Fruit fly (Drosophila melanogaster) whole organism, pupa: ENCODE data around the gene Meltrin.

Experiments
- CG10348 ChIP-seq: fragments of 200-800 bp; sonication (Bioruptor generic); IDR thresholded peaks from 2 replicates; pipeline ENCODE4 v1.3.6; 2022; ENCODE audit warnings: missing biosample characterization, missing genetic modification characterization
- CG13204 ChIP-seq: fragments of 200-800 bp; sonication (Bioruptor generic); optimal IDR thresholded peaks from 2 replicates; lab custom pipeline; 2018; ENCODE audit warnings: missing biosample characterization, mild to moderate bottlenecking, missing genetic modification characterization, moderate library complexity
- CG15710 ChIP-seq: fragments of 200-800 bp; sonication (Bioruptor generic); optimal IDR thresholded peaks from 2 replicates; lab custom pipeline; 2018; ENCODE audit warnings: missing biosample characterization, mild to moderate bottlenecking, missing genetic modification characterization, moderate library complexity
- CG17806 ChIP-seq: fragments of 200-800 bp; sonication (Bioruptor generic); optimal IDR thresholded peaks from 2 replicates; lab custom pipeline; 2018; ENCODE audit warnings: missing biosample characterization, mild to moderate bottlenecking, missing genetic modification characterization, moderate library complexity
- CG4496 ChIP-seq: fragments of 200-800 bp; sonication (Bioruptor generic); IDR thresholded peaks from 3 replicates; pipeline ENCODE4 v1.3.6; 2022; ENCODE audit warnings: missing biosample characterization, missing genetic modification characterization
- CG8159 ChIP-seq: fragments of 200-800 bp; sonication (Bioruptor generic); optimal IDR thresholded peaks from 3 replicates; lab custom pipeline; 2018; ENCODE audit warnings: missing biosample characterization, mild to moderate bottlenecking, missing genetic modification characterization, moderate library complexity
- CG8301 ChIP-seq: fragments of 200-800 bp; sonication (Bioruptor generic); optimal IDR thresholded peaks from 2 replicates; lab custom pipeline; 2018; ENCODE audit warnings: missing biosample characterization, mild to moderate bottlenecking, missing genetic modification characterization
- CG9948 ChIP-seq: fragments of 200-800 bp; sonication (Bioruptor generic); optimal IDR thresholded peaks from 2 replicates; lab custom pipeline; 2018; ENCODE audit warnings: missing biosample characterization, mild to moderate bottlenecking, missing genetic modification characterization, moderate library complexity
- EcR ChIP-seq: fragments of 200-800 bp; sonication (Bioruptor generic); optimal IDR thresholded peaks from 3 replicates; lab custom pipeline; 2019; ENCODE audit warnings: missing biosample characterization, missing genetic modification characterization, mild to moderate bottlenecking, moderate library complexity, missing genetic modification reagents
- Pif1A ChIP-seq: fragments of 200-800 bp; sonication (Bioruptor generic); optimal IDR thresholded peaks from 3 replicates; lab custom pipeline; 2016; ENCODE audit warnings: missing biosample characterization, missing genetic modification characterization
- gl ChIP-seq: fragments of 200-800 bp; sonication (Bioruptor generic); optimal IDR thresholded peaks from 2 replicates; lab custom pipeline; 2018; ENCODE audit warnings: missing biosample characterization, mild to moderate bottlenecking, missing genetic modification characterization
- rn ChIP-seq: fragments of 200-800 bp; sonication (Bioruptor generic); IDR thresholded peaks from 2 replicates; pipeline ENCODE4 v1.3.6; 2022; ENCODE audit warnings: missing biosample characterization, missing genetic modification characterization

DNA sequence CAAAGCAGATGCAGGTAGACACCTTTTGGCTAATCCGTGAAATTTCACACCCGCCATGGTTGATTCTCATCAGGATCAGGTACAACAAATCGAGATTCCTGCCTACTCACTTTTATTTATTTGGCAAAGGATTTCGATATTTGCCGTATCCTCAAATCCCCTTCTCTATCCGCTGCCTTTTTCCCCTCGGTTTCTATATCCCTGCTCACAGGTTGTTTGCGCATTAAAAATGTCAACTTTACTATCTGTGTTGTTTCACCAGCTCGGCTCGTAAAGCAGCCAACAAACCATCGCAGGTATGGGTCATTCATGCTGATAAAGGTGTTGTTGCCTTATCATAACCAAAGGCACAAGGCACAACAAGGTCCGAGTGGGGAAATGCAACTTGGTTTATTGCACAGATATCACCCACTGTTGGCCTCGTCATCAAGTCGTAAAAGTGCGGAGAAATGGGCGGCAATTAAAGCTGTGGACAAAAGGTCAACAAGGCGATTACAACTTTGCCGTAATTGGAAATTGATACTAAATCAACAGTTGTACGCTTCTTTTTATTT is 16.9 kb downstream of the Meltrin start:
- TF ChIP-seq EcR (GFP tag; lab: Kevin White, UChicago) (peak; percentile 31), CG13204 (GFP tag; lab: Kevin White, UChicago) (no peak), gl (tag; lab: Kevin White, UChicago) (no peak), CG4496 (GFP tag; lab: Robert Waterston, UW) (peak; percentile 22; the same call in 1 of the 3 replicates), CG17806 (tag; lab: Kevin White, UChicago) (no peak), rn (GFP tag; lab: Robert Waterston, UW) (no peak), CG10348 (GFP tag; lab: Robert Waterston, UW) (no peak), CG9948 (tag; lab: Kevin White, UChicago) (no peak), CG8159 (peak; percentile 24), CG8301 (no peak), Pif1A (GFP tag; lab: Kevin White, UChicago) (peak; percentile 53), CG15710 (tag; lab: Kevin White, UChicago) (peak; percentile 3)
